Fruit fly (Drosophila melanogaster) whole organism, prepupa: ENCODE measurements around the gene Rab23.
A peak's percentile ranks its signal among the peaks of the same experiment; 100 is the strongest.

Experiments
- Blimp-1 ChIP-seq: fragments of 200-800 bp; sonication (Bioruptor generic); optimal IDR thresholded peaks from 3 replicates; lab custom pipeline; 2017; ENCODE audit warnings: missing biosample characterization, missing genetic modification characterization, mild to moderate bottlenecking, moderate library complexity, missing genetic modification reagents
- CG10631 ChIP-seq: fragments of 200-800 bp; sonication (Bioruptor generic); optimal IDR thresholded peaks from 2 replicates; lab custom pipeline; 2016; ENCODE audit warnings: missing biosample characterization, missing genetic modification characterization
- CG10669 ChIP-seq: fragments of 200-800 bp; sonication (Bioruptor generic); optimal IDR thresholded peaks from 3 replicates; lab custom pipeline; 2018; ENCODE audit warnings: missing biosample characterization, mild to moderate bottlenecking, missing genetic modification characterization, moderate library complexity
- CG11294 ChIP-seq: fragments of 200-800 bp; sonication (Bioruptor generic); IDR thresholded peaks from 2 replicates; pipeline ENCODE4 v1.3.6; 2022; ENCODE audit warnings: missing biosample characterization, missing genetic modification characterization
- CG11762 ChIP-seq: fragments of 200-800 bp; sonication (Bioruptor generic); optimal IDR thresholded peaks from 3 replicates; lab custom pipeline; 2016; ENCODE audit warnings: missing biosample characterization, missing genetic modification characterization; ENCODE audit not compliant: insufficient read depth
- CG15336 ChIP-seq: fragments of 200-800 bp; sonication (Bioruptor generic); IDR thresholded peaks from 2 replicates; pipeline ENCODE4 v1.3.6; 2022; ENCODE audit warnings: missing biosample characterization, missing genetic modification characterization
- CG1621 ChIP-seq: fragments of 200-800 bp; sonication (Bioruptor generic); optimal IDR thresholded peaks from 3 replicates; lab custom pipeline; 2018; ENCODE audit warnings: missing biosample characterization, mild to moderate bottlenecking, missing genetic modification characterization
- CG3032 ChIP-seq: fragments of 200-800 bp; optimal IDR thresholded peaks from 2 replicates; lab custom pipeline; 2019; ENCODE audit warnings: missing biosample characterization, mild to moderate bottlenecking, missing genetic modification characterization, moderate library complexity
- CG31627 ChIP-seq: fragments of 200-800 bp; sonication (Bioruptor generic); optimal IDR thresholded peaks from 3 replicates; lab custom pipeline; 2016; ENCODE audit warnings: missing biosample characterization, missing genetic modification characterization
- CG32006 ChIP-seq: fragments of 200-800 bp; sonication (Bioruptor generic); optimal IDR thresholded peaks from 3 replicates; lab custom pipeline; 2017; ENCODE audit warnings: missing biosample characterization, mild to moderate bottlenecking, missing genetic modification characterization
- CG6163 ChIP-seq: fragments of 200-800 bp; sonication (Bioruptor generic); IDR thresholded peaks from 3 replicates; pipeline ENCODE4 v1.3.6; 2022; ENCODE audit warnings: missing biosample characterization, missing genetic modification characterization
- CG6276 ChIP-seq: fragments of 200-800 bp; sonication (Bioruptor generic); optimal IDR thresholded peaks from 2 replicates; lab custom pipeline; 2017; ENCODE audit warnings: missing biosample characterization, mild to moderate bottlenecking, missing genetic modification characterization
- CG6808 ChIP-seq: fragments of 200-800 bp; sonication (Bioruptor generic); optimal IDR thresholded peaks from 3 replicates; lab custom pipeline; 2017; ENCODE audit warnings: missing biosample characterization, missing genetic modification characterization, mild to moderate bottlenecking, moderate library complexity, missing genetic modification reagents
- CG6854 ChIP-seq: fragments of 200-800 bp; sonication (Bioruptor generic); optimal IDR thresholded peaks from 2 replicates; lab custom pipeline; 2017; ENCODE audit warnings: missing biosample characterization, mild to moderate bottlenecking, missing genetic modification characterization
- CG8119 ChIP-seq: fragments of 200-800 bp; sonication (Bioruptor generic); IDR thresholded peaks from 3 replicates; pipeline ENCODE4 v1.3.6; 2022; ENCODE audit warnings: missing biosample characterization, missing genetic modification characterization
- CG8319 ChIP-seq: fragments of 200-800 bp; sonication (Bioruptor generic); optimal IDR thresholded peaks from 3 replicates; lab custom pipeline; 2016; ENCODE audit warnings: missing biosample characterization, missing genetic modification characterization
- CG9139 ChIP-seq: fragments of 200-800 bp; sonication (Bioruptor generic); optimal IDR thresholded peaks from 3 replicates; lab custom pipeline; 2017; ENCODE audit warnings: missing biosample characterization, mild to moderate bottlenecking, missing genetic modification characterization
- Eip75B ChIP-seq: fragments of 200-800 bp; sonication (Bioruptor generic); optimal IDR thresholded peaks from 3 replicates; lab custom pipeline; 2016; ENCODE audit warnings: missing biosample characterization, missing genetic modification characterization
- Ets21C ChIP-seq: fragments of 200-800 bp; sonication (Bioruptor generic); optimal IDR thresholded peaks from 3 replicates; lab custom pipeline; 2016; ENCODE audit warnings: missing biosample characterization, missing genetic modification characterization
- Ets96B ChIP-seq: fragments of 200-800 bp; optimal IDR thresholded peaks from 2 replicates; lab custom pipeline; 2019; ENCODE audit warnings: missing biosample characterization, mild to moderate bottlenecking, missing genetic modification characterization, moderate library complexity
- Hr39 ChIP-seq: fragments of 200-800 bp; sonication (Bioruptor generic); optimal IDR thresholded peaks from 2 replicates; lab custom pipeline; 2016; ENCODE audit warnings: missing biosample characterization, missing genetic modification characterization
- Hr4 ChIP-seq: fragments of 200-800 bp; sonication (Bioruptor generic); optimal IDR thresholded peaks from 3 replicates; lab custom pipeline; 2016; ENCODE audit warnings: missing biosample characterization, missing genetic modification characterization
- Lpt ChIP-seq: fragments of 200-800 bp; sonication (Bioruptor generic); optimal IDR thresholded peaks from 3 replicates; lab custom pipeline; 2016; ENCODE audit warnings: missing biosample characterization, missing genetic modification characterization
- Met ChIP-seq: fragments of 200-800 bp; sonication (Bioruptor generic); optimal IDR thresholded peaks from 3 replicates; lab custom pipeline; 2016; ENCODE audit warnings: missing biosample characterization, missing genetic modification characterization
- OdsH ChIP-seq: fragments of 200-800 bp; sonication (Bioruptor generic); optimal IDR thresholded peaks from 3 replicates; lab custom pipeline; 2016; ENCODE audit warnings: missing biosample characterization, missing genetic modification characterization
- Smox ChIP-seq: fragments of 200-800 bp; sonication (Bioruptor generic); optimal IDR thresholded peaks from 3 replicates; lab custom pipeline; 2016; ENCODE audit warnings: missing biosample characterization, missing genetic modification characterization
- Sox102F ChIP-seq: fragments of 200-800 bp; sonication (Bioruptor generic); optimal IDR thresholded peaks from 2 replicates; lab custom pipeline; 2016; ENCODE audit warnings: missing biosample characterization, mild to moderate bottlenecking, missing genetic modification characterization
- Sox14 ChIP-seq: fragments of 200-800 bp; sonication (Bioruptor generic); optimal IDR thresholded peaks from 3 replicates; lab custom pipeline; 2016; ENCODE audit warnings: missing biosample characterization, missing genetic modification characterization
- achi ChIP-seq: fragments of 200-800 bp; sonication (Bioruptor generic); optimal IDR thresholded peaks from 3 replicates; lab custom pipeline; 2016; ENCODE audit warnings: missing biosample characterization, missing genetic modification characterization
- acj6 ChIP-seq: fragments of 200-800 bp; sonication (Bioruptor generic); optimal IDR thresholded peaks from 3 replicates; lab custom pipeline; 2016; ENCODE audit warnings: missing biosample characterization, missing genetic modification characterization
- dac ChIP-seq: fragments of 200-800 bp; sonication (Bioruptor generic); optimal IDR thresholded peaks from 2 replicates; lab custom pipeline; 2017; ENCODE audit warnings: missing biosample characterization, mild to moderate bottlenecking, missing genetic modification characterization
- dsx ChIP-seq: fragments of 200-800 bp; optimal IDR thresholded peaks from 3 replicates; lab custom pipeline; 2019; ENCODE audit warnings: missing biosample characterization, mild to moderate bottlenecking, missing genetic modification characterization, moderate library complexity; ENCODE audit not compliant: poor library complexity, severe bottlenecking
- esn ChIP-seq: fragments of 200-800 bp; sonication (Bioruptor generic); optimal IDR thresholded peaks from 2 replicates; lab custom pipeline; 2016; ENCODE audit warnings: missing biosample characterization, mild to moderate bottlenecking, missing genetic modification characterization, moderate library complexity
- fd59A ChIP-seq: fragments of 200-800 bp; sonication (Bioruptor generic); optimal IDR thresholded peaks from 2 replicates; lab custom pipeline; 2017; ENCODE audit warnings: missing biosample characterization, mild to moderate bottlenecking, missing genetic modification characterization, missing genetic modification reagents
- fd85E ChIP-seq: fragments of 200-800 bp; sonication (Bioruptor generic); optimal IDR thresholded peaks from 3 replicates; lab custom pipeline; 2016; ENCODE audit warnings: missing biosample characterization, missing genetic modification characterization
- fkh ChIP-seq: fragments of 200-800 bp; sonication (Bioruptor generic); optimal IDR thresholded peaks from 3 replicates; lab custom pipeline; 2017; ENCODE audit warnings: missing biosample characterization, mild to moderate bottlenecking, missing genetic modification characterization, moderate library complexity
- lz ChIP-seq: fragments of 200-800 bp; sonication (Bioruptor generic); optimal IDR thresholded peaks from 3 replicates; lab custom pipeline; 2016; ENCODE audit warnings: missing biosample characterization, missing genetic modification characterization
- pdm3 ChIP-seq: fragments of 200-800 bp; sonication (Bioruptor generic); optimal IDR thresholded peaks from 3 replicates; lab custom pipeline; 2016; ENCODE audit warnings: missing biosample characterization, missing genetic modification characterization
- salr ChIP-seq, 2 experiments: fragments of 200-800 bp; sonication (Bioruptor generic); optimal IDR thresholded peaks; 3 replicates each; lab custom pipeline; 2016 to 2018; ENCODE audit warnings: missing biosample characterization in 2 of 2, missing genetic modification characterization in 2 of 2, mild to moderate bottlenecking in 1 of 2
- spab ChIP-seq: fragments of 200-800 bp; sonication (Bioruptor generic); optimal IDR thresholded peaks from 2 replicates; lab custom pipeline; 2017; ENCODE audit warnings: missing biosample characterization, mild to moderate bottlenecking, missing genetic modification characterization, missing genetic modification reagents
- topi ChIP-seq: fragments of 200-800 bp; sonication (Bioruptor generic); optimal IDR thresholded peaks from 3 replicates; lab custom pipeline; 2016; ENCODE audit warnings: missing biosample characterization, missing genetic modification characterization

Rab23 gene

DNA sequence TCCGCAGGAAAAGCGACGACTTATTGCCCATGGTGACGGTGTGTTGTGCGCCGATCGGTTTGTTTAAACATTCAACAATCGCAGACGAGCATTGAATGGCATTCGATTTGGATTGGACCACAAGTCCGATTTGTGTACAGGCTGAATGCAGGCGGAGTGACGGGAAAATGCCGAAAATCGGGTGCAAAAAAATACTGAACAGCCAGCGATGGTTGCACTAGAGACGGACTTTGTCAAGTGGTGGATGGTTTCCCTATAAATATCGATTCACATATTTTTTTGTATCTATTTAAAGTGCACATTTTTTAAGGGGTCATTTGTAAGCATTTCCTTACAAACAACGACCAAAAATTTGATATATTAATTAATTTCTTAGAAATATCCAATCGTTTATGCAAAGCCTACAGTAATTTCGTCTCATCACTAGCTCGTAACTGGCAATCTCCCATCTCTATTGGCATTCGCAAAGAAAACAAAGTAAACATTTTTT lies 30.5 kb downstream of the Rab23 start, which contains the start of the genes elm and MED27 (continued):
- TF ChIP-seq CG6854 (peak; percentile 46), CG3032 (tag; lab: Kevin White, UChicago) (peak; percentile 93), CG15336 (GFP tag; lab: Robert Waterston, UW) (peak; percentile 74), spab (GFP tag; lab: Kevin White, UChicago) (no peak), Blimp-1 (GFP tag; lab: Kevin White, UChicago) (peak; percentile 68), CG8119 (peak; percentile 84), achi (GFP tag; lab: Kevin White, UChicago) (peak; percentile 89), CG9139 (GFP tag; lab: Kevin White, UChicago) (no peak), CG11762 (GFP tag; lab: Kevin White, UChicago) (peak; percentile 81), Smox (GFP tag; lab: Kevin White, UChicago) (peak; percentile 92), dac (GFP tag; lab: Kevin White, UChicago) (peak; percentile 64), fkh (peak; percentile 96), Hr39 (GFP tag; lab: Kevin White, UChicago) (peak; percentile 95), dsx (GFP tag; lab: Kevin White, UChicago) (peak; percentile 88), fd85E (GFP tag; lab: Kevin White, UChicago) (no peak), lz (GFP tag; lab: Kevin White, UChicago) (peak; percentile 96), topi (GFP tag; lab: Kevin White, UChicago) (peak; percentile 92), CG10669 (GFP tag; lab: Kevin White, UChicago) (peak; percentile 82)

DNA sequence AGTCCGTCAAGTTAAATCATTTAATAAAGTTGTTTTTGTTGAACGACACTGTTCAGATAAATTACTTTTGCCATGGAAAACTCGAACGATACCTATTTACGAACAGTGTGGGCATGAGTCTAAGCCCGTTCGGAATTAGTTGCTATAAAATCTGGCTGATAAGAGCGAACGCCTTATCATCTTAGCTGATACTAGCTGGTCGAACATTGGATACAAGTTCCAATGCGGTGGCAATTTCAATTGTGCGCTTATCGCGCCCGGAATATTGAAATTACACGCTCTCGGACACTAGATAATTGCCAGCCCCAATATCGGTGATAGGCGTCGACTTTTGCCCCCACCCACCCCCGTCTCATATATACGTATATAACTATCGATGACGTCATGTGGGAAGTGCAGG lies 31.3 kb downstream of the Rab23 start:
- TF ChIP-seq CG31627 (GFP tag; lab: Kevin White, UChicago): no peak
- TF ChIP-seq CG10669 (GFP tag; lab: Kevin White, UChicago): no peak
- no peak for TF ChIP-seq CG11294 (GFP tag; lab: Robert Waterston, UW)
- TF ChIP-seq CG10631: no peak
- TF ChIP-seq CG3032 (tag; lab: Kevin White, UChicago): no peak
- TF ChIP-seq Ets21C (GFP tag; lab: Kevin White, UChicago): no peak
- TF ChIP-seq Ets96B (tag; lab: Kevin White, UChicago): no peak
- no peak for TF ChIP-seq CG8119

DNA sequence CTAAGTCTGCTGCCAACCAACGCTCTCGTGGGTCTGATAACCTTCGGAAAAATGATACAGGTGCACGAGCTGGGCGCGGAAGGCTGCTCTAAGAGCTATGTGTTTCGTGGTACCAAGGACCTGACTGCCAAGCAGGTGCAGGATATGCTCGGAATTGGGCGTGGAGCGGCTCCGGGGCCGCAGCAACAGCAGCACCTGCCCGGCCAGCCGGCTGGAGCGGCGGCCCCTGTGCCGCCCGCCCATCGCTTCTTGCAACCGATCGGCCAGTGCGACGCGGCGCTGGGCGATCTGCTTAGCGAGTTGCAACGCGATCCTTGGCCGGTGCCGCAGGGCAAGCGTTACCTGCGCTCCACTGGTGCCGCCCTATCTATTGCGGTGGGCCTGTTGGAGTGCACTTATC lies 35.3 kb downstream of the Rab23 start:
- no peak for TF ChIP-seq CG6163 (GFP tag; lab: Robert Waterston, UW)
- no peak for TF ChIP-seq CG10631
- no peak for TF ChIP-seq esn (GFP tag; lab: Kevin White, UChicago)
- no peak for TF ChIP-seq Smox (GFP tag; lab: Kevin White, UChicago)
- TF ChIP-seq spab (GFP tag; lab: Kevin White, UChicago): no peak
- no peak for TF ChIP-seq fd59A (GFP tag; lab: Kevin White, UChicago)
- no peak for TF ChIP-seq fd85E (GFP tag; lab: Kevin White, UChicago)
- TF ChIP-seq Ets21C (GFP tag; lab: Kevin White, UChicago): no peak
- TF ChIP-seq CG8319: no peak
- TF ChIP-seq CG15336 (GFP tag; lab: Robert Waterston, UW): no peak
- TF ChIP-seq salr (GFP tag; optimal IDR thresholded peaks at IDR 0.05; lab: Kevin White, UChicago): no peak
- no peak for TF ChIP-seq CG32006
- TF ChIP-seq dac (GFP tag; lab: Kevin White, UChicago): no peak
- TF ChIP-seq Sox102F: no peak

dm6 chr3R:5648569-5649476 lies 36.4 kb downstream of the Rab23 start, which contains the start of the genes MTA1-like and Sec23:
TSS of gene MTA1-like (minus strand) at chr3R:5648738.
TSS of gene Sec23 (plus strand) at chr3R:5649065.
- peak; percentile 12 for TF ChIP-seq CG6854
- TF ChIP-seq Lpt: peak; percentile 4
- TF ChIP-seq CG10669 (GFP tag; lab: Kevin White, UChicago): peak; percentile 21
- TF ChIP-seq CG6808 (GFP tag; lab: Kevin White, UChicago): no peak
- TF ChIP-seq Sox14 (GFP tag; lab: Kevin White, UChicago): no peak
- peak; percentile 44 for TF ChIP-seq pdm3
- TF ChIP-seq Ets21C (GFP tag; lab: Kevin White, UChicago): peak; percentile 62
- no peak for TF ChIP-seq CG1621 (tag; lab: Kevin White, UChicago)
- no peak for TF ChIP-seq Eip75B (GFP tag; lab: Kevin White, UChicago)
- peak; percentile 31; the same call in 1 of the 3 replicates for TF ChIP-seq CG6163 (GFP tag; lab: Robert Waterston, UW)
- no peak for TF ChIP-seq CG6276
- TF ChIP-seq OdsH (GFP tag; lab: Kevin White, UChicago): peak; percentile 76
- TF ChIP-seq CG11294 (GFP tag; lab: Robert Waterston, UW): 0 out of 2 replicates have a peak, but pooled peaks have one; percentile 11
- TF ChIP-seq acj6 (GFP tag; lab: Kevin White, UChicago): peak; percentile 80
- peak; percentile 45 for TF ChIP-seq Smox (GFP tag; lab: Kevin White, UChicago)
- peak; percentile 61 for TF ChIP-seq Hr4 (GFP tag; lab: Kevin White, UChicago)
- TF ChIP-seq Met (GFP tag; lab: Kevin White, UChicago): peak; percentile 44
- peak; percentile 58 for TF ChIP-seq lz (GFP tag; lab: Kevin White, UChicago)
